Worm (Caenorhabditis elegans) whole organism, L3 larva: ENCODE measurements around the gene pde-12.

Experiments
- nfya-1 ChIP-seq: sonication (generic microtip); optimal IDR thresholded peaks from 2 replicates; lab custom pipeline; 2017; ENCODE audit warnings: missing genetic modification characterization, mild to moderate bottlenecking, missing compliant biosample characterization, antibody characterized with exemption, moderate library complexity; ENCODE audit not compliant: insufficient read depth
- nhr-77 ChIP-seq: fragments of 150-350 bp; optimal IDR thresholded peaks from 2 replicates; lab custom pipeline; 2014; ENCODE audit warnings: missing biosample characterization, missing genetic modification characterization
- pha-4 ChIP-seq: fragments of 150-350 bp; optimal IDR thresholded peaks from 2 replicates; lab custom pipeline; 2014; ENCODE audit warnings: missing biosample characterization, missing genetic modification reagents, missing genetic modification characterization

DNA sequence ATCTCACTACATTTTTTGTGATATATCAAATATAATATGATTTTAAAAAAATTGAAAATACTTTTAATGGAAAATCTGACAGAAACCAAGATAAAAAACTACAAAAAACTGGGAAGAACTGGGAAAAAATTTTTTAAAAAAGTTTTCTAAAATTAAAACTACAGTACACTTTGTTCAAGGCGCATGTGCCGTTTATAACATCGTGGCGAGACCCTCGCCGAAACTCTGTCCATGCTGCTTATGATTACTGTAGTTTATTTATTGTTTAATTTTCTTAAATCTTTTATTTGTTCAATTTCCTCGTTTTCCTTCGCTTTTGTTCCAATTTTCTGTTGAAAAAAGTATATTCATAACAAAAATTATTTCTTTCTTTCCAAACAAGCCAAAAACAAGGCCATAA, 36.6 kb upstream of the pde-12 start, which contains the start of gene athp-1:
- TF ChIP-seq pha-4, result no peak
- no peak for TF ChIP-seq nfya-1 (tag; lab: Kevin White, UChicago)
- no peak for TF ChIP-seq nhr-77 (tag; lab: Kevin White, UChicago)
